Fruit fly (Drosophila melanogaster): ENCODE results near the gene Bhmt.

The Bhmt gene

dm6 chr2L:18924642-18925244 lies 32.4 kb downstream of the Bhmt start:
- no peak for TF ChIP-seq lola (GFP tag; optimal IDR thresholded peaks at IDR 0.05)
- no peak for TF ChIP-seq psq (GFP tag; optimal IDR thresholded peaks at IDR 0.05)
- no peak for TF ChIP-seq jim (GFP tag; optimal IDR thresholded peaks at IDR 0.05)
- no peak for TF ChIP-seq foxo (GFP tag; optimal IDR thresholded peaks at IDR 0.05)

dm6 chr2L:18921246-18921645 lies 35.9 kb downstream of the Bhmt start:
- TF ChIP-seq CG9705 (GFP tag; optimal IDR thresholded peaks at IDR 0.05) (no peak), sv (GFP tag; optimal IDR thresholded peaks at IDR 0.05) (no peak), Sp1 (GFP tag; optimal IDR thresholded peaks at IDR 0.05) (peak; percentile 42), Mio (GFP tag; optimal IDR thresholded peaks at IDR 0.05) (no peak), dmrt93B (GFP tag; optimal IDR thresholded peaks at IDR 0.05) (no peak), Vsx2 (GFP tag; optimal IDR thresholded peaks at IDR 0.05; ENCODE audit: partially characterized antibody) (no peak), brk (GFP tag; optimal IDR thresholded peaks at IDR 0.05) (no peak), CG32264 (GFP tag; optimal IDR thresholded peaks at IDR 0.05) (no peak), rgr (GFP tag; optimal IDR thresholded peaks at IDR 0.05) (peak; percentile 33), GATAd (GFP tag; optimal IDR thresholded peaks at IDR 0.05) (no peak), Myc (optimal IDR thresholded peaks at IDR 0.05) (no peak), Dif (GFP tag; optimal IDR thresholded peaks at IDR 0.05; ENCODE audit: partially characterized antibody) (no peak), HLH106 (tag; optimal IDR thresholded peaks at IDR 0.05) (peak; percentile 32), OdsH (GFP tag; optimal IDR thresholded peaks at IDR 0.05) (peak; percentile 5), jim (GFP tag; optimal IDR thresholded peaks at IDR 0.05) (no peak), N (GFP tag; optimal IDR thresholded peaks at IDR 0.05) (no peak), h (GFP tag; optimal IDR thresholded peaks at IDR 0.05) (peak; percentile 41), Hr78 (GFP tag; optimal IDR thresholded peaks at IDR 0.05) (no peak), foxo (GFP tag; optimal IDR thresholded peaks at IDR 0.05) (peak in 1 of 2 experiments; percentile 53), tai (GFP tag; optimal IDR thresholded peaks at IDR 0.05) (no peak), usp (GFP tag; optimal IDR thresholded peaks at IDR 0.05) (no peak), dsf (GFP tag; optimal IDR thresholded peaks at IDR 0.05; ENCODE audit: borderline replicate concordance) (no peak), Abd-B (GFP tag; optimal IDR thresholded peaks at IDR 0.05) (no peak), sage (GFP tag; optimal IDR thresholded peaks at IDR 0.05) (no peak), ey (GFP tag; optimal IDR thresholded peaks at IDR 0.05) (peak; percentile 57), Dfd (GFP tag; optimal IDR thresholded peaks at IDR 0.05) (no peak), pan (optimal IDR thresholded peaks at IDR 0.05) (no peak), fru (GFP tag; optimal IDR thresholded peaks at IDR 0.05) (peak; percentile 46), Jra (GFP tag; optimal IDR thresholded peaks at IDR 0.05) (no peak), Rel (GFP tag; optimal IDR thresholded peaks at IDR 0.05) (no peak), Rel (tag; optimal IDR thresholded peaks at IDR 0.05) (no peak), CrebA (GFP tag; optimal IDR thresholded peaks at IDR 0.05; ENCODE audit: borderline replicate concordance) (no peak), br (GFP tag; optimal IDR thresholded peaks at IDR 0.05) (peak; percentile 27), lola (GFP tag; optimal IDR thresholded peaks at IDR 0.05) (no peak), Hnf4 (GFP tag; optimal IDR thresholded peaks at IDR 0.05) (peak; percentile 4), psq (GFP tag; optimal IDR thresholded peaks at IDR 0.05) (peak; percentile 5), woc (GFP tag; optimal IDR thresholded peaks at IDR 0.05) (no peak), dl (GFP tag; optimal IDR thresholded peaks at IDR 0.05; ENCODE audit: insufficient read depth in 1 of 2, partially characterized antibody in 2 of 2) (no peak), Hr83 (GFP tag; optimal IDR thresholded peaks at IDR 0.05; ENCODE audit: poor library complexity, severe bottlenecking) (no peak)

dm6 chr2L:18919474-18919873 lies 37.6 kb downstream of the Bhmt start:
- TF ChIP-seq woc (GFP tag; optimal IDR thresholded peaks at IDR 0.05) (no peak), N (GFP tag; optimal IDR thresholded peaks at IDR 0.05) (no peak), br (GFP tag; optimal IDR thresholded peaks at IDR 0.05) (no peak), tai (GFP tag; optimal IDR thresholded peaks at IDR 0.05) (no peak), OdsH (GFP tag; optimal IDR thresholded peaks at IDR 0.05) (no peak), foxo (GFP tag; optimal IDR thresholded peaks at IDR 0.05) (no peak), Mio (GFP tag; optimal IDR thresholded peaks at IDR 0.05) (no peak), Dif (GFP tag; optimal IDR thresholded peaks at IDR 0.05; ENCODE audit: partially characterized antibody) (no peak), Myc (optimal IDR thresholded peaks at IDR 0.05) (no peak)

All from whole organism, wandering third instar larva.